Fruit fly (Drosophila melanogaster) whole organism, prepupa: ENCODE data around the gene syd.

Experiments used
- CG11762 ChIP-seq: fragments of 200-800 bp; sonication (Bioruptor generic); optimal IDR thresholded peaks from 3 replicates; lab custom pipeline; 2016; ENCODE audit warnings: missing biosample characterization, missing genetic modification characterization; ENCODE audit not compliant: insufficient read depth
- CG11902 ChIP-seq: fragments of 200-800 bp; sonication (Bioruptor generic); optimal IDR thresholded peaks from 3 replicates; lab custom pipeline; 2016; ENCODE audit warnings: missing biosample characterization, missing genetic modification characterization
- CG34406 ChIP-seq: fragments of 200-800 bp; sonication (Bioruptor generic); optimal IDR thresholded peaks from 3 replicates; lab custom pipeline; 2016; ENCODE audit warnings: missing biosample characterization, missing genetic modification characterization
- CG7368 ChIP-seq: fragments of 200-800 bp; sonication (Bioruptor generic); optimal IDR thresholded peaks from 3 replicates; lab custom pipeline; 2016; ENCODE audit warnings: missing biosample characterization, missing genetic modification characterization
- CG8119 ChIP-seq: fragments of 200-800 bp; sonication (Bioruptor generic); IDR thresholded peaks from 3 replicates; pipeline ENCODE4 v1.3.6; 2022; ENCODE audit warnings: missing biosample characterization, missing genetic modification characterization
- CG8319 ChIP-seq: fragments of 200-800 bp; sonication (Bioruptor generic); optimal IDR thresholded peaks from 3 replicates; lab custom pipeline; 2016; ENCODE audit warnings: missing biosample characterization, missing genetic modification characterization
- Lpt ChIP-seq: fragments of 200-800 bp; sonication (Bioruptor generic); optimal IDR thresholded peaks from 3 replicates; lab custom pipeline; 2016; ENCODE audit warnings: missing biosample characterization, missing genetic modification characterization
- achi ChIP-seq: fragments of 200-800 bp; sonication (Bioruptor generic); optimal IDR thresholded peaks from 3 replicates; lab custom pipeline; 2016; ENCODE audit warnings: missing biosample characterization, missing genetic modification characterization
- dac ChIP-seq: fragments of 200-800 bp; sonication (Bioruptor generic); optimal IDR thresholded peaks from 2 replicates; lab custom pipeline; 2017; ENCODE audit warnings: missing biosample characterization, mild to moderate bottlenecking, missing genetic modification characterization
- pdm3 ChIP-seq: fragments of 200-800 bp; sonication (Bioruptor generic); optimal IDR thresholded peaks from 3 replicates; lab custom pipeline; 2016; ENCODE audit warnings: missing biosample characterization, missing genetic modification characterization
- salr ChIP-seq, 2 experiments: fragments of 200-800 bp; sonication (Bioruptor generic); optimal IDR thresholded peaks; 3 replicates each; lab custom pipeline; 2016 to 2018; ENCODE audit warnings: missing biosample characterization in 2 of 2, missing genetic modification characterization in 2 of 2, mild to moderate bottlenecking in 1 of 2
- ss ChIP-seq, 2 experiments: fragments of 200-800 bp; sonication (Bioruptor generic); optimal IDR thresholded peaks; 2 replicates in 1 of 2; 3 replicates in 1 of 2; lab custom pipeline; 2017 to 2018; ENCODE audit warnings: mild to moderate bottlenecking in 2 of 2, missing biosample characterization in 2 of 2, missing genetic modification characterization in 2 of 2, moderate library complexity in 1 of 2
- vri ChIP-seq: fragments of 200-800 bp; sonication (Bioruptor generic); optimal IDR thresholded peaks from 3 replicates; lab custom pipeline; 2016; ENCODE audit warnings: missing biosample characterization, mild to moderate bottlenecking, missing genetic modification characterization

- TF ChIP-seq CG8319 (GFP tag; lab: Kevin White, UChicago): no peak
- no peak for TF ChIP-seq CG7368 (GFP tag; lab: Kevin White, UChicago)
- TF ChIP-seq vri (GFP tag; lab: Kevin White, UChicago): no peak
- TF ChIP-seq Lpt (GFP tag; lab: Kevin White, UChicago): no peak
- TF ChIP-seq CG11902 (GFP tag; lab: Kevin White, UChicago): no peak
- TF ChIP-seq CG34406 (GFP tag; lab: Kevin White, UChicago): no peak
- TF ChIP-seq CG11762: no peak
- no peak for TF ChIP-seq salr (GFP tag; optimal IDR thresholded peaks at IDR 0.05; lab: Kevin White, UChicago)
- no peak for TF ChIP-seq achi
- no peak for TF ChIP-seq ss (GFP tag; optimal IDR thresholded peaks at IDR 0.05; lab: Kevin White, UChicago)
- no peak for TF ChIP-seq CG8119
- no peak for TF ChIP-seq dac (GFP tag; lab: Kevin White, UChicago)
- no peak for TF ChIP-seq pdm3 (GFP tag; lab: Kevin White, UChicago)
Observed at dm6 chr3L:7954967-7955366, 19.0 kb upstream of the syd start.
